Fruit fly (Drosophila melanogaster) whole organism, embryonic: ENCODE measurements around the gene Lcp65Ad.
A peak's percentile ranks its signal among the peaks of the same experiment; 100 is the strongest.

ENCODE experiments used
- Abd-B ChIP-seq: fragments of 200-800 bp; sonication (Bioruptor generic); optimal IDR thresholded peaks from 2 replicates; lab custom pipeline; 2018; ENCODE audit warnings: missing biosample characterization, mild to moderate bottlenecking, missing genetic modification characterization, moderate library complexity
- Awh ChIP-seq: fragments of 200-800 bp; sonication (Bioruptor generic); IDR thresholded peaks from 2 replicates; pipeline ENCODE4, ENCODE4 v1.3.6; 2022; ENCODE audit warnings: missing biosample characterization, missing genetic modification characterization
- Blimp-1 ChIP-seq: fragments of 200-800 bp; sonication (Bioruptor generic); optimal IDR thresholded peaks from 3 replicates; lab custom pipeline; 2018; ENCODE audit warnings: missing biosample characterization, missing genetic modification characterization, mild to moderate bottlenecking, moderate library complexity, missing genetic modification reagents
- CG10979 ChIP-seq: fragments of 200-800 bp; sonication (Bioruptor generic); optimal IDR thresholded peaks from 2 replicates; lab custom pipeline; 2018; ENCODE audit warnings: missing biosample characterization, mild to moderate bottlenecking, missing genetic modification characterization, moderate library complexity
- CG11456 ChIP-seq: fragments of 200-800 bp; sonication (Bioruptor generic); IDR thresholded peaks from 3 replicates; pipeline ENCODE4 v1.3.6; 2022; ENCODE audit warnings: missing biosample characterization, missing genetic modification characterization
- CG12236 ChIP-seq: fragments of 200-800 bp; sonication (Bioruptor generic); optimal IDR thresholded peaks from 2 replicates; lab custom pipeline; 2016; ENCODE audit warnings: missing biosample characterization, missing genetic modification characterization
- CG12391 ChIP-seq: fragments of 200-800 bp; sonication (Bioruptor generic); optimal IDR thresholded peaks from 3 replicates; lab custom pipeline; 2018; ENCODE audit warnings: missing biosample characterization, mild to moderate bottlenecking, missing genetic modification characterization, moderate library complexity
- CG12942 ChIP-seq: fragments of 200-800 bp; sonication (Bioruptor generic); optimal IDR thresholded peaks from 3 replicates; lab custom pipeline; 2016; ENCODE audit warnings: missing biosample characterization, missing genetic modification characterization
- CG17361 ChIP-seq: fragments of 200-800 bp; sonication (Bioruptor generic); IDR thresholded peaks from 3 replicates; pipeline ENCODE4 v1.3.6; 2022; ENCODE audit warnings: missing biosample characterization, missing genetic modification characterization
- CG17829 ChIP-seq: fragments of 200-800 bp; optimal IDR thresholded peaks from 2 replicates; lab custom pipeline; 2019; ENCODE audit warnings: missing biosample characterization, mild to moderate bottlenecking, missing genetic modification characterization, moderate library complexity
- CG18262 ChIP-seq: fragments of 200-800 bp; optimal IDR thresholded peaks from 3 replicates; lab custom pipeline; 2019; ENCODE audit warnings: missing biosample characterization, mild to moderate bottlenecking, missing genetic modification characterization, moderate library complexity
- CG18619 ChIP-seq: fragments of 200-800 bp; sonication (Bioruptor generic); optimal IDR thresholded peaks from 3 replicates; lab custom pipeline; 2017; ENCODE audit warnings: missing biosample characterization, mild to moderate bottlenecking, missing genetic modification characterization
- CG18764 ChIP-seq: fragments of 200-800 bp; sonication (Bioruptor generic); optimal IDR thresholded peaks from 3 replicates; lab custom pipeline; 2016; ENCODE audit warnings: missing biosample characterization, missing genetic modification characterization
- CG2199 ChIP-seq: fragments of 200-800 bp; sonication (Bioruptor generic); IDR thresholded peaks from 3 replicates; pipeline ENCODE4 v1.3.6; 2022; ENCODE audit warnings: missing biosample characterization, missing genetic modification characterization
- CG3726 ChIP-seq: fragments of 200-800 bp; sonication (Bioruptor generic); IDR thresholded peaks from 3 replicates; pipeline ENCODE4, ENCODE4 v1.3.6; 2022; ENCODE audit warnings: missing biosample characterization, missing genetic modification characterization
- CG4404 ChIP-seq: fragments of 200-800 bp; sonication (Bioruptor generic); IDR thresholded peaks from 2 replicates; pipeline ENCODE4 v1.3.6; 2022; ENCODE audit warnings: missing biosample characterization, missing genetic modification characterization
- CG4730 ChIP-seq: fragments of 200-800 bp; sonication (Bioruptor generic); IDR thresholded peaks from 2 replicates; pipeline ENCODE4 v1.3.6; 2022; ENCODE audit warnings: missing biosample characterization, missing genetic modification characterization
- CG6654 ChIP-seq: fragments of 200-800 bp; sonication (Bioruptor generic); optimal IDR thresholded peaks from 2 replicates; lab custom pipeline; 2017; ENCODE audit warnings: missing biosample characterization, mild to moderate bottlenecking, missing genetic modification characterization
- CG6813 ChIP-seq: fragments of 200-800 bp; sonication (Bioruptor generic); optimal IDR thresholded peaks from 2 replicates; lab custom pipeline; 2017; ENCODE audit warnings: missing biosample characterization, missing genetic modification characterization, mild to moderate bottlenecking, moderate library complexity, missing genetic modification reagents
- CG7839 ChIP-seq: fragments of 200-800 bp; sonication (Bioruptor generic); optimal IDR thresholded peaks from 3 replicates; lab custom pipeline; 2018; ENCODE audit warnings: missing biosample characterization, mild to moderate bottlenecking, missing genetic modification characterization, moderate library complexity
- CG8388 ChIP-seq: fragments of 200-800 bp; sonication (Bioruptor generic); optimal IDR thresholded peaks from 2 replicates; lab custom pipeline; 2019; ENCODE audit warnings: missing biosample characterization, mild to moderate bottlenecking, missing genetic modification characterization, moderate library complexity
- CG8924 ChIP-seq: fragments of 200-800 bp; optimal IDR thresholded peaks from 3 replicates; lab custom pipeline; 2019; ENCODE audit warnings: missing biosample characterization, mild to moderate bottlenecking, missing genetic modification characterization, moderate library complexity
- CTCF ChIP-seq: fragments of 200-800 bp; sonication (Bioruptor generic); optimal IDR thresholded peaks from 2 replicates; lab custom pipeline; 2017; ENCODE audit warnings: missing biosample characterization, mild to moderate bottlenecking, missing genetic modification characterization, moderate library complexity
- D19A ChIP-seq: fragments of 200-800 bp; optimal IDR thresholded peaks from 3 replicates; lab custom pipeline; 2019; ENCODE audit warnings: missing biosample characterization, mild to moderate bottlenecking, missing genetic modification characterization, moderate library complexity
- Doc2 ChIP-seq: fragments of 200-800 bp; sonication (Bioruptor generic); IDR thresholded peaks from 2 replicates; pipeline ENCODE4 v1.3.6; 2022; ENCODE audit warnings: missing biosample characterization, missing genetic modification characterization
- Doc3 ChIP-seq: fragments of 200-800 bp; sonication (Bioruptor generic); IDR thresholded peaks from 3 replicates; pipeline ENCODE4 v1.3.6; 2022; ENCODE audit warnings: missing biosample characterization, missing genetic modification characterization; ENCODE audit not compliant: partially characterized antibody
- Hand ChIP-seq: fragments of 200-800 bp; sonication (Bioruptor generic); optimal IDR thresholded peaks from 2 replicates; lab custom pipeline; 2017; ENCODE audit warnings: mild to moderate bottlenecking, missing biosample characterization, missing genetic modification reagents, missing genetic modification characterization
- Hr78 ChIP-seq, 2 experiments: fragments of 200-800 bp in 1 of 2; fragments of >200 bp in 1 of 2; sonication (Bioruptor generic) in 1 of 2; optimal IDR thresholded peaks; 2 replicates each; lab custom pipeline; 2017 to 2019; ENCODE audit warnings: missing biosample characterization in 2 of 2, missing genetic modification characterization in 2 of 2, mild to moderate bottlenecking in 1 of 2, moderate library complexity in 1 of 2
- Oli ChIP-seq: fragments of 200-800 bp; sonication (Bioruptor generic); optimal IDR thresholded peaks from 2 replicates; lab custom pipeline; 2018; ENCODE audit warnings: missing biosample characterization, mild to moderate bottlenecking, missing genetic modification characterization, moderate library complexity
- Ssrp ChIP-seq: fragments of 200-800 bp; sonication (Bioruptor generic); optimal IDR thresholded peaks from 2 replicates; lab custom pipeline; 2018; ENCODE audit warnings: missing biosample characterization, mild to moderate bottlenecking, missing genetic modification characterization, moderate library complexity
- Tbp ChIP-seq: fragments of >200 bp; optimal IDR thresholded peaks from 2 replicates; lab custom pipeline; 2018; ENCODE audit warnings: missing biosample characterization, missing genetic modification characterization
- ap ChIP-seq: fragments of 200-800 bp; sonication (Bioruptor generic); IDR thresholded peaks from 2 replicates; pipeline ENCODE4 v1.3.6; 2022; ENCODE audit warnings: missing biosample characterization, missing genetic modification characterization
- bab2 ChIP-seq: fragments of 200-800 bp; sonication (Bioruptor generic); optimal IDR thresholded peaks from 2 replicates; lab custom pipeline; 2016; ENCODE audit warnings: missing biosample characterization, missing genetic modification characterization
- cas ChIP-seq: fragments of 200-800 bp; sonication (Bioruptor generic); IDR thresholded peaks from 2 replicates; pipeline ENCODE4 v1.3.6; 2022; ENCODE audit warnings: missing biosample characterization, missing genetic modification characterization
- corto ChIP-seq: fragments of 200-800 bp; sonication (Bioruptor generic); optimal IDR thresholded peaks from 2 replicates; lab custom pipeline; 2016; ENCODE audit warnings: missing biosample characterization, mild to moderate bottlenecking, missing genetic modification characterization, moderate library complexity
- disco-r ChIP-seq: fragments of 200-800 bp; sonication (Bioruptor generic); optimal IDR thresholded peaks from 2 replicates; lab custom pipeline; 2016; ENCODE audit warnings: missing biosample characterization, missing genetic modification characterization
- en ChIP-seq: fragments of 200-800 bp; sonication (Bioruptor generic); optimal IDR thresholded peaks from 2 replicates; lab custom pipeline; 2016; ENCODE audit warnings: missing biosample characterization, missing genetic modification characterization
- fru ChIP-seq: fragments of >200 bp; optimal IDR thresholded peaks from 2 replicates; lab custom pipeline; 2017
- gem ChIP-seq: fragments of 200-800 bp; sonication (Bioruptor generic); optimal IDR thresholded peaks from 2 replicates; lab custom pipeline; 2019; ENCODE audit warnings: missing biosample characterization, mild to moderate bottlenecking, missing genetic modification characterization, moderate library complexity
- hb ChIP-seq: fragments of 200-800 bp; sonication (Bioruptor generic); IDR thresholded peaks from 3 replicates; pipeline ENCODE4 v1.3.6; 2022; ENCODE audit warnings: missing biosample characterization, missing genetic modification characterization; ENCODE audit not compliant: partially characterized antibody
- ind ChIP-seq: fragments of 200-800 bp; sonication (Bioruptor generic); optimal IDR thresholded peaks from 3 replicates; lab custom pipeline; 2016; ENCODE audit warnings: missing biosample characterization, missing genetic modification characterization
- nau ChIP-seq: fragments of 200-800 bp; sonication (Bioruptor generic); optimal IDR thresholded peaks from 3 replicates; lab custom pipeline; 2017; ENCODE audit warnings: missing biosample characterization, mild to moderate bottlenecking, missing genetic modification characterization, missing genetic modification reagents
- peb ChIP-seq: fragments of 200-800 bp; sonication (Bioruptor generic); IDR thresholded peaks from 2 replicates; pipeline ENCODE4 v1.3.6; 2022; ENCODE audit warnings: missing biosample characterization, missing genetic modification characterization
- phol ChIP-seq: fragments of 200-800 bp; sonication (Bioruptor generic); optimal IDR thresholded peaks from 3 replicates; lab custom pipeline; 2018; ENCODE audit warnings: missing biosample characterization, mild to moderate bottlenecking, missing genetic modification characterization, moderate library complexity
- salm ChIP-seq: fragments of 200-800 bp; sonication (Bioruptor generic); optimal IDR thresholded peaks from 2 replicates; lab custom pipeline; 2018; ENCODE audit warnings: missing biosample characterization, mild to moderate bottlenecking, missing genetic modification characterization
- sna ChIP-seq: fragments of 200-800 bp; sonication (Bioruptor generic); IDR thresholded peaks from 2 replicates; pipeline ENCODE4 v1.3.6; 2022; ENCODE audit warnings: missing biosample characterization, missing genetic modification characterization; ENCODE audit not compliant: partially characterized antibody
- tap ChIP-seq: fragments of 200-800 bp; optimal IDR thresholded peaks from 3 replicates; lab custom pipeline; 2019; ENCODE audit warnings: missing biosample characterization, mild to moderate bottlenecking, missing genetic modification characterization, moderate library complexity
- unc-4 ChIP-seq: fragments of 200-800 bp; sonication (Bioruptor generic); IDR thresholded peaks from 2 replicates; pipeline ENCODE4 v1.3.6; 2022; ENCODE audit warnings: missing biosample characterization, missing genetic modification characterization; ENCODE audit not compliant: partially characterized antibody
- wek ChIP-seq: fragments of 200-800 bp; sonication (Bioruptor generic); optimal IDR thresholded peaks from 3 replicates; lab custom pipeline; 2018; ENCODE audit warnings: missing biosample characterization, mild to moderate bottlenecking, missing genetic modification characterization, moderate library complexity
- z ChIP-seq: fragments of 200-800 bp; sonication (Bioruptor generic); IDR thresholded peaks from 3 replicates; pipeline ENCODE4 v1.3.6; 2022; ENCODE audit warnings: missing biosample characterization, missing genetic modification characterization

Lcp65Ad gene

dm6 chr3L:6108264-6109060 lies 34.7 kb upstream of the Lcp65Ad start (continued):
- TF ChIP-seq CG10979 (tag; lab: Kevin White, UChicago) (peak; percentile 54), Hr78 (GFP tag; optimal IDR thresholded peaks at IDR 0.05; lab: Kevin White, UChicago) (no peak), CG6654 (GFP tag; lab: Kevin White, UChicago) (no peak), D19A (tag; lab: Kevin White, UChicago) (peak; percentile 45), Oli (tag; lab: Kevin White, UChicago) (peak; percentile 35), CG2199 (GFP tag; lab: Robert Waterston, UW) (no peak), Abd-B (no peak), Awh (GFP tag; lab: Robert Waterston, UW) (no peak), CG7839 (peak; percentile 19), CTCF (GFP tag; lab: Kevin White, UChicago) (no peak), unc-4 (GFP tag; lab: Robert Waterston, UW) (no peak), cas (GFP tag; lab: Robert Waterston, UW) (no peak), disco-r (no peak), peb (GFP tag; lab: Robert Waterston, UW) (no peak), CG18764 (no peak), CG18619 (GFP tag; lab: Kevin White, UChicago) (no peak), nau (GFP tag; lab: Kevin White, UChicago) (no peak), CG17829 (tag; lab: Kevin White, UChicago) (peak; percentile 5), salm (tag; lab: Kevin White, UChicago) (no peak), Blimp-1 (GFP tag; lab: Kevin White, UChicago) (peak; percentile 47), en (GFP tag; lab: Kevin White, UChicago) (no peak), ap (no peak), Tbp (GFP tag; lab: Kevin White, UChicago) (no peak), CG12942 (GFP tag; lab: Kevin White, UChicago) (no peak), corto (GFP tag; lab: Kevin White, UChicago) (no peak), CG3726 (GFP tag; lab: Robert Waterston, UW) (no peak), CG8924 (tag; lab: Kevin White, UChicago) (peak; percentile 9), CG8388 (GFP tag; lab: Kevin White, UChicago) (no peak), wek (GFP tag; lab: Kevin White, UChicago) (no peak), phol (peak; percentile 43), Ssrp (tag; lab: Kevin White, UChicago) (peak; percentile 34), Hand (no peak), hb (GFP tag; lab: Robert Waterston, UW) (no peak), fru (no peak), CG12236 (GFP tag; lab: Kevin White, UChicago) (no peak), CG4730 (GFP tag; lab: Robert Waterston, UW) (no peak), CG12391 (tag; lab: Kevin White, UChicago) (peak; percentile 38), ind (GFP tag; lab: Kevin White, UChicago) (no peak), CG11456 (GFP tag; lab: Robert Waterston, UW) (no peak), CG4404 (no peak), Doc3 (GFP tag; lab: Robert Waterston, UW) (no peak), CG18262 (tag; lab: Kevin White, UChicago) (peak; percentile 57), tap (tag; lab: Kevin White, UChicago) (peak; percentile 19), gem (tag; lab: Kevin White, UChicago) (peak; percentile 53), bab2 (no peak), Doc2 (no peak), z (GFP tag; lab: Robert Waterston, UW) (no peak), sna (no peak), CG17361 (GFP tag; lab: Robert Waterston, UW) (peak; percentile 50; the same call in 1 of the 3 replicates), CG6813 (GFP tag; lab: Kevin White, UChicago) (no peak)
